Fruit fly (Drosophila melanogaster): Measurements from ENCODE around the gene Ibf1.

- TF ChIP-seq CG8478 (optimal IDR thresholded peaks at IDR 0.05) (no peak), CTCF (optimal IDR thresholded peaks at IDR 0.05) (no peak)
Observed at dm6 chr3R:9250868-9251267, 7.9 kb upstream of the Ibf1 start.
